Fruit fly (Drosophila melanogaster): ENCODE data around the gene Shc.

DNA sequence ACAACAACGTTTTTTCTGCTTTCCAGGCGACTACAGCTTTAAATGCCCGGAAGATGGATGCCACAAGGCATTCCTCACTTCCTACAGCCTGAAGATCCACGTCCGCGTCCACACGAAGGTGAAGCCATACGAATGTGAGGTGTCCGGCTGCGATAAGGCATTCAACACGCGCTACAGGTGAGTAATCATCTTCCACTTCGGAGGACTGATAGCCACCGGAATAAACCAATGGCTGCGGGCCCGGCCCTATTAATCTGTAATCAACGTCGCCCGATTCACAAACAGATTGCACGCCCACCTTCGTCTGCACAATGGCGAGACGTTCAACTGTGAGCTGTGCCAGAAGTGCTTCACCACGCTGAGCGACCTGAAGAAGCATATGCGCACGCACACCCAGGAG lies 9.0 kb downstream of the Shc start:
- no peak for TF ChIP-seq CTCF (optimal IDR thresholded peaks at IDR 0.05)
- TF ChIP-seq CG8478 (optimal IDR thresholded peaks at IDR 0.05) = no peak
